Fruit fly (Drosophila melanogaster) whole organism, embryonic: ENCODE results near the gene CG31436.

Experiments used
- Abd-B ChIP-seq: fragments of 200-800 bp; sonication (Bioruptor generic); optimal IDR thresholded peaks from 2 replicates; lab custom pipeline; 2018; ENCODE audit warnings: missing biosample characterization, mild to moderate bottlenecking, missing genetic modification characterization, moderate library complexity
- Adf1 ChIP-seq: fragments of 200-800 bp; sonication (Bioruptor generic); IDR thresholded peaks from 2 replicates; pipeline ENCODE4 v1.3.6; 2022; ENCODE audit warnings: missing biosample characterization, missing genetic modification characterization
- CG11504 ChIP-seq: fragments of 200-800 bp; sonication (Bioruptor generic); optimal IDR thresholded peaks from 3 replicates; lab custom pipeline; 2019; ENCODE audit warnings: missing biosample characterization, mild to moderate bottlenecking, missing genetic modification characterization, moderate library complexity
- CG14965 ChIP-seq: fragments of 200-800 bp; sonication (Bioruptor generic); optimal IDR thresholded peaks from 2 replicates; lab custom pipeline; 2016; ENCODE audit warnings: missing biosample characterization, missing genetic modification characterization, borderline replicate concordance
- CG15514 ChIP-seq: fragments of 200-800 bp; sonication (Bioruptor generic); optimal IDR thresholded peaks from 3 replicates; lab custom pipeline; 2017; ENCODE audit warnings: missing biosample characterization, missing genetic modification characterization, mild to moderate bottlenecking, moderate library complexity, missing genetic modification reagents
- CG2120 ChIP-seq: fragments of 200-800 bp; sonication (Bioruptor generic); optimal IDR thresholded peaks from 3 replicates; lab custom pipeline; 2016; ENCODE audit warnings: missing biosample characterization, missing genetic modification characterization
- CG30020 ChIP-seq: fragments of 200-800 bp; optimal IDR thresholded peaks from 2 replicates; lab custom pipeline; 2019; ENCODE audit warnings: missing biosample characterization, mild to moderate bottlenecking, missing genetic modification characterization, moderate library complexity
- CG4730 ChIP-seq: fragments of 200-800 bp; sonication (Bioruptor generic); IDR thresholded peaks from 2 replicates; pipeline ENCODE4 v1.3.6; 2022; ENCODE audit warnings: missing biosample characterization, missing genetic modification characterization
- CG5245 ChIP-seq: fragments of 200-800 bp; sonication (Bioruptor generic); optimal IDR thresholded peaks from 3 replicates; lab custom pipeline; 2016; ENCODE audit warnings: missing biosample characterization, missing genetic modification characterization
- CG5953 ChIP-seq: fragments of 200-800 bp; sonication (Bioruptor generic); IDR thresholded peaks from 2 replicates; pipeline ENCODE4 v1.3.6; 2022; ENCODE audit warnings: missing biosample characterization, missing genetic modification characterization
- CG6791 ChIP-seq: fragments of 200-800 bp; sonication (Bioruptor generic); IDR thresholded peaks from 3 replicates; pipeline ENCODE4 v1.3.6; 2022; ENCODE audit warnings: missing biosample characterization, missing genetic modification characterization; ENCODE audit not compliant: partially characterized antibody
- CG7963 ChIP-seq: fragments of 200-800 bp; sonication (Bioruptor generic); IDR thresholded peaks from 3 replicates; pipeline ENCODE4 v1.3.6; 2022; ENCODE audit warnings: missing biosample characterization, missing genetic modification characterization; ENCODE audit not compliant: partially characterized antibody
- CG7987 ChIP-seq: fragments of 200-800 bp; sonication (Bioruptor generic); optimal IDR thresholded peaks from 2 replicates; lab custom pipeline; 2018; ENCODE audit warnings: missing biosample characterization, mild to moderate bottlenecking, missing genetic modification characterization, moderate library complexity
- CG8281 ChIP-seq: fragments of 200-800 bp; sonication (Bioruptor generic); optimal IDR thresholded peaks from 2 replicates; lab custom pipeline; 2018; ENCODE audit warnings: missing biosample characterization, mild to moderate bottlenecking, missing genetic modification characterization, moderate library complexity
- CG8359 ChIP-seq: fragments of 200-800 bp; sonication (Bioruptor generic); optimal IDR thresholded peaks from 2 replicates; lab custom pipeline; 2017; ENCODE audit warnings: missing biosample characterization, mild to moderate bottlenecking, missing genetic modification characterization, borderline replicate concordance
- Doc3 ChIP-seq: fragments of 200-800 bp; sonication (Bioruptor generic); IDR thresholded peaks from 3 replicates; pipeline ENCODE4 v1.3.6; 2022; ENCODE audit warnings: missing biosample characterization, missing genetic modification characterization; ENCODE audit not compliant: partially characterized antibody
- ERR ChIP-seq: fragments of 200-800 bp; sonication (Bioruptor generic); optimal IDR thresholded peaks from 2 replicates; lab custom pipeline; 2016; ENCODE audit warnings: missing biosample characterization, missing genetic modification characterization
- Gsc ChIP-seq: fragments of 200-800 bp; sonication (Bioruptor generic); IDR thresholded peaks from 2 replicates; pipeline ENCODE4 v1.3.6; 2022; ENCODE audit warnings: missing biosample characterization, missing genetic modification characterization
- HLH4C ChIP-seq: fragments of 200-800 bp; sonication (Bioruptor generic); IDR thresholded peaks from 3 replicates; pipeline ENCODE4 v1.3.6; 2022; ENCODE audit warnings: missing biosample characterization, missing genetic modification characterization; ENCODE audit not compliant: partially characterized antibody
- HLHmδ ChIP-seq: fragments of 200-800 bp; sonication (Bioruptor generic); optimal IDR thresholded peaks from 2 replicates; lab custom pipeline; 2018; ENCODE audit warnings: missing biosample characterization, mild to moderate bottlenecking, missing genetic modification characterization, moderate library complexity
- Hey ChIP-seq: fragments of 200-800 bp; sonication (Bioruptor generic); optimal IDR thresholded peaks from 3 replicates; lab custom pipeline; 2018; ENCODE audit warnings: missing biosample characterization, mild to moderate bottlenecking, missing genetic modification characterization
- Hr39 ChIP-seq: fragments of >200 bp; optimal IDR thresholded peaks from 2 replicates; lab custom pipeline; 2017
- Lpt ChIP-seq: fragments of >200 bp; optimal IDR thresholded peaks from 2 replicates; lab custom pipeline; 2018; ENCODE audit warnings: missing biosample characterization, missing genetic modification characterization
- Max ChIP-seq: fragments of 200-800 bp; sonication (Bioruptor generic); optimal IDR thresholded peaks from 2 replicates; lab custom pipeline; 2016; ENCODE audit warnings: missing biosample characterization, mild to moderate bottlenecking, missing genetic modification characterization
- NFAT ChIP-seq: fragments of 200-800 bp; sonication (Bioruptor generic); IDR thresholded peaks from 2 replicates; pipeline ENCODE4 v1.3.6; 2022; ENCODE audit warnings: missing biosample characterization, missing genetic modification characterization
- Oaz ChIP-seq: fragments of 200-800 bp; sonication (Bioruptor generic); IDR thresholded peaks from 2 replicates; pipeline ENCODE4 v1.3.6; 2022; ENCODE audit warnings: missing biosample characterization, missing genetic modification characterization
- Optix ChIP-seq: fragments of 200-800 bp; sonication (Bioruptor generic); IDR thresholded peaks from 3 replicates; pipeline ENCODE4 v1.3.6; 2022; ENCODE audit warnings: missing biosample characterization, missing genetic modification characterization
- Poxn ChIP-seq: fragments of 200-800 bp; sonication (Bioruptor generic); IDR thresholded peaks from 2 replicates; pipeline ENCODE4 v1.3.6; 2022; ENCODE audit warnings: missing biosample characterization, missing genetic modification characterization
- Rx ChIP-seq: fragments of 200-800 bp; sonication (Bioruptor generic); IDR thresholded peaks from 2 replicates; pipeline ENCODE4 v1.3.6; 2022; ENCODE audit warnings: missing biosample characterization, missing genetic modification characterization
- Side ChIP-seq: fragments of 200-800 bp; sonication (Bioruptor generic); optimal IDR thresholded peaks from 2 replicates; lab custom pipeline; 2016; ENCODE audit warnings: missing biosample characterization, missing genetic modification characterization
- Sry-β ChIP-seq: fragments of 200-800 bp; sonication (Bioruptor generic); optimal IDR thresholded peaks from 2 replicates; lab custom pipeline; 2018; ENCODE audit warnings: missing biosample characterization, mild to moderate bottlenecking, missing genetic modification characterization, moderate library complexity
- Taf1 ChIP-seq: fragments of 200-800 bp; sonication (Bioruptor generic); IDR thresholded peaks from 2 replicates; pipeline ENCODE4 v1.3.6; 2022; ENCODE audit warnings: missing biosample characterization, missing genetic modification characterization
- Trl ChIP-seq, 3 experiments: fragments of >200 bp in 2 of 3; fragments of 200-800 bp in 1 of 3; sonication (Bioruptor generic) in 1 of 3; optimal IDR thresholded peaks; 2 replicates in 1 of 3; 3 replicates in 2 of 3; lab custom pipeline; 2016 to 2017; ENCODE audit warnings: missing biosample characterization in 1 of 3, missing genetic modification characterization in 1 of 3
- ato ChIP-seq: fragments of 200-800 bp; sonication (Bioruptor generic); IDR thresholded peaks from 2 replicates; pipeline ENCODE4 v1.3.6; 2022; ENCODE audit warnings: missing biosample characterization, missing genetic modification characterization; ENCODE audit not compliant: partially characterized antibody
- corto ChIP-seq: fragments of 200-800 bp; sonication (Bioruptor generic); optimal IDR thresholded peaks from 2 replicates; lab custom pipeline; 2016; ENCODE audit warnings: missing biosample characterization, mild to moderate bottlenecking, missing genetic modification characterization, moderate library complexity
- esg ChIP-seq: fragments of 200-800 bp; sonication (Bioruptor generic); conservative IDR thresholded peaks from 2 replicates; pipeline ENCODE4 v1.3.6; 2022; ENCODE audit warnings: missing biosample characterization, missing genetic modification characterization
- fd96Cb ChIP-seq: fragments of 200-800 bp; sonication (Bioruptor generic); optimal IDR thresholded peaks from 2 replicates; lab custom pipeline; 2018; ENCODE audit warnings: missing biosample characterization, mild to moderate bottlenecking, missing genetic modification characterization, moderate library complexity
- fu2 ChIP-seq: fragments of 200-800 bp; sonication (Bioruptor generic); optimal IDR thresholded peaks from 2 replicates; lab custom pipeline; 2016; ENCODE audit warnings: missing biosample characterization, missing genetic modification characterization
- gfzf ChIP-seq: fragments of 200-800 bp; sonication (Bioruptor generic); optimal IDR thresholded peaks from 2 replicates; lab custom pipeline; 2016; ENCODE audit warnings: missing biosample characterization, mild to moderate bottlenecking, missing genetic modification characterization, moderate library complexity
- h ChIP-seq: fragments of >200 bp; optimal IDR thresholded peaks from 2 replicates; lab custom pipeline; 2017
- ham ChIP-seq: fragments of 200-800 bp; sonication (Bioruptor generic); IDR thresholded peaks from 2 replicates; pipeline ENCODE4 v1.3.6; 2022; ENCODE audit warnings: missing biosample characterization, missing genetic modification characterization
- mam ChIP-seq: fragments of 200-800 bp; sonication (Bioruptor generic); optimal IDR thresholded peaks from 3 replicates; lab custom pipeline; 2016; ENCODE audit warnings: missing biosample characterization, missing genetic modification characterization
- pfk ChIP-seq: fragments of 200-800 bp; sonication (Bioruptor generic); optimal IDR thresholded peaks from 2 replicates; lab custom pipeline; 2018; ENCODE audit warnings: missing biosample characterization, mild to moderate bottlenecking, missing genetic modification characterization, moderate library complexity
- sens ChIP-seq: fragments of 200-800 bp; sonication (Bioruptor generic); peaks from one replicate; lab custom pipeline; 2016; ENCODE audit warnings: missing biosample characterization, missing genetic modification characterization
- slou ChIP-seq: fragments of 200-800 bp; sonication (Bioruptor generic); optimal IDR thresholded peaks from 3 replicates; lab custom pipeline; 2016; ENCODE audit warnings: missing biosample characterization, missing genetic modification characterization
- sr ChIP-seq: fragments of 200-800 bp; sonication (Bioruptor generic); IDR thresholded peaks from 3 replicates; pipeline ENCODE4 v1.3.6; 2022; ENCODE audit warnings: missing biosample characterization, missing genetic modification characterization
- tll ChIP-seq, 2 experiments: fragments of 200-800 bp in 1 of 2; fragments of >200 bp in 1 of 2; sonication (Bioruptor generic) in 1 of 2; optimal IDR thresholded peaks; 2 replicates each; lab custom pipeline; 2017 to 2019; ENCODE audit warnings: missing biosample characterization in 2 of 2, missing genetic modification characterization in 2 of 2, mild to moderate bottlenecking in 1 of 2, moderate library complexity in 1 of 2
- trh ChIP-seq: fragments of 200-800 bp; sonication (Bioruptor generic); optimal IDR thresholded peaks from 2 replicates; lab custom pipeline; 2016; ENCODE audit warnings: missing biosample characterization, missing genetic modification characterization
- zen2 ChIP-seq: fragments of 200-800 bp; sonication (Bioruptor generic); IDR thresholded peaks from 3 replicates; pipeline ENCODE4 v1.3.6; 2022; ENCODE audit warnings: missing biosample characterization, missing genetic modification characterization; ENCODE audit not compliant: partially characterized antibody

CG31436 gene

DNA sequence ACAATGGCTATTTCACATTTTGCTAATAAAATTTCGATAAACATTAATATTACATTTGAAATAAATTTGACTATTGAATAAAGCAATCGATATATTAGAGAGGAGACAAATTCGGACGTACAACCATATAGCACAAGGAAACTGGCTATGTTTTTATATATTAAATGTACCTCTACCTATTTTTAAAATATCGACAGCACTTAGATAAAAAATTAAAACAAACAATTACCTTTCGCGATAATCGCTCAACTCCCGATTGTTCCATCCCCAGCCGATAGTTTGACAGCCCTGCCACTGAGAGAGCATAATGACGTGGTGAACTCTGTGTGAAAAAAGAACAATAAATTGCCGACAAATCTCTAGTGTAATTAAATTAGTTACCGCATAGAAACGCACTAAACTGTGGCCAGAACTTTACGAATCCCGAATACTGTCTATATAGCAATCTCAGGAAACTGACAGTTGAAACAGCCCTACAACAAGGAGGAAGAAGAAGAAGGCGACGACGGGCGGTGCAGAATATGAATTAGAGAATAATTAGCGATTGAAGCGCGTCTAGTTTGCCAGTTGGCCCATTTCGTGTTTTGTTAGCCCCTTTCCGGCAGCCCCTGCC lies 45.2 kb upstream of the CG31436 start, which contains the start of gene CG11857 (continued):
- TF ChIP-seq pfk (GFP tag; lab: Kevin White, UChicago), result peak; percentile 37
- TF ChIP-seq Hr39, result no peak
- no peak for TF ChIP-seq Lpt (GFP tag; lab: Kevin White, UChicago)
- peak; percentile 44 for TF ChIP-seq gfzf (GFP tag; lab: Kevin White, UChicago)
- TF ChIP-seq HLH4C, result peak; percentile 99
- TF ChIP-seq Optix, result peak; percentile 99
- TF ChIP-seq CG6791 (GFP tag; lab: Robert Waterston, UW), result peak; percentile 98
- peak; percentile 100 for TF ChIP-seq sens (GFP tag; lab: Kevin White, UChicago)
- TF ChIP-seq Poxn (GFP tag; lab: Robert Waterston, UW), result peak; percentile 97
- TF ChIP-seq CG8281 (tag; lab: Kevin White, UChicago), result peak; percentile 90
- TF ChIP-seq Max (GFP tag; lab: Kevin White, UChicago), result peak; percentile 98
- no peak for TF ChIP-seq h (lab: Kevin White, UChicago)
- TF ChIP-seq Gsc (GFP tag; lab: Robert Waterston, UW), result peak; percentile 96
- TF ChIP-seq CG4730, result peak; percentile 99
- TF ChIP-seq slou (GFP tag; lab: Kevin White, UChicago), result peak; percentile 98
- peak; percentile 92 for TF ChIP-seq CG30020 (tag; lab: Kevin White, UChicago)
- peak; percentile 99 for TF ChIP-seq mam (GFP tag; lab: Kevin White, UChicago)
- peak; percentile 87 for TF ChIP-seq Hey (tag; lab: Kevin White, UChicago)
- TF ChIP-seq tll (GFP tag; optimal IDR thresholded peaks at IDR 0.05; lab: Kevin White, UChicago), result peak; percentile 45 to 68
- TF ChIP-seq Taf1 (GFP tag; lab: Robert Waterston, UW), result peak; percentile 97
- TF ChIP-seq CG14965 (GFP tag; lab: Kevin White, UChicago), result peak; percentile 55
- peak; percentile 98 for TF ChIP-seq fd96Cb (tag; lab: Kevin White, UChicago)
- peak; percentile 99 for TF ChIP-seq zen2 (GFP tag; lab: Robert Waterston, UW)
- TF ChIP-seq CG7987 (GFP tag; lab: Kevin White, UChicago), result peak; percentile 95
- peak in 1 of 2 experiments; percentile 46 for TF ChIP-seq Trl (optimal IDR thresholded peaks at IDR 0.05; lab: Kevin White, UChicago)
- TF ChIP-seq Trl (GFP tag; optimal IDR thresholded peaks at IDR 0.05; lab: Kevin White, UChicago), result peak; percentile 98
- TF ChIP-seq Doc3 (GFP tag; lab: Robert Waterston, UW), result peak; percentile 100
- TF ChIP-seq ERR (GFP tag; lab: Kevin White, UChicago), result peak; percentile 95
- peak; percentile 96 for TF ChIP-seq ham (GFP tag; lab: Robert Waterston, UW)
- TF ChIP-seq esg (GFP tag; lab: Robert Waterston, UW), result peak; percentile 99
- peak; percentile 87; the same call in 2 of the 3 replicates for TF ChIP-seq sr
- TF ChIP-seq Adf1 (GFP tag; lab: Robert Waterston, UW), result peak; percentile 89
- peak; percentile 95 for TF ChIP-seq CG11504
- TF ChIP-seq fu2 (GFP tag; lab: Kevin White, UChicago), result peak; percentile 97
- peak; percentile 99 for TF ChIP-seq CG2120 (GFP tag; lab: Kevin White, UChicago)
- peak; percentile 95 for TF ChIP-seq corto (GFP tag; lab: Kevin White, UChicago)
- TF ChIP-seq Side (GFP tag; lab: Kevin White, UChicago), result peak; percentile 95
- TF ChIP-seq CG7963 (GFP tag; lab: Robert Waterston, UW), result peak; percentile 99
- peak; percentile 96 for TF ChIP-seq ato (GFP tag; lab: Robert Waterston, UW)
- TF ChIP-seq CG5953 (GFP tag; lab: Robert Waterston, UW), result peak; percentile 96
- peak; percentile 98 for TF ChIP-seq Rx (GFP tag; lab: Robert Waterston, UW)
- TF ChIP-seq trh (GFP tag; lab: Kevin White, UChicago), result peak; percentile 97
- peak; percentile 99 for TF ChIP-seq Abd-B (GFP tag; lab: Kevin White, UChicago)
- TF ChIP-seq Sry-β (GFP tag; lab: Kevin White, UChicago), result peak; percentile 78
- peak; percentile 87 for TF ChIP-seq CG8359
- TF ChIP-seq Oaz (GFP tag; lab: Robert Waterston, UW), result peak; percentile 98
- peak; percentile 93 for TF ChIP-seq CG15514
- peak; percentile 12 for TF ChIP-seq HLHmδ (GFP tag; lab: Kevin White, UChicago)
- TF ChIP-seq CG5245 (GFP tag; lab: Kevin White, UChicago), result peak; percentile 98
- TF ChIP-seq NFAT (GFP tag; lab: Robert Waterston, UW), result peak; percentile 99
